Fruit fly (Drosophila melanogaster) whole organism, embryonic: Measurements from ENCODE around the gene Osbp.

ENCODE experiments used
- Blimp-1 ChIP-seq: fragments of 200-800 bp; sonication (Bioruptor generic); optimal IDR thresholded peaks from 3 replicates; lab custom pipeline; 2018; ENCODE audit warnings: missing biosample characterization, missing genetic modification characterization, mild to moderate bottlenecking, moderate library complexity, missing genetic modification reagents
- CG12236 ChIP-seq: fragments of 200-800 bp; sonication (Bioruptor generic); optimal IDR thresholded peaks from 2 replicates; lab custom pipeline; 2016; ENCODE audit warnings: missing biosample characterization, missing genetic modification characterization
- CG2116 ChIP-seq: fragments of 200-800 bp; sonication (Bioruptor generic); optimal IDR thresholded peaks from 3 replicates; lab custom pipeline; 2018; ENCODE audit warnings: missing biosample characterization, mild to moderate bottlenecking, missing genetic modification characterization
- CG3163 ChIP-seq: fragments of 200-800 bp; sonication (Bioruptor generic); optimal IDR thresholded peaks from 3 replicates; lab custom pipeline; 2016; ENCODE audit warnings: missing biosample characterization, missing genetic modification characterization
- kni ChIP-seq: fragments of 200-800 bp; sonication (Bioruptor generic); optimal IDR thresholded peaks from 3 replicates; lab custom pipeline; 2017; ENCODE audit warnings: mild to moderate bottlenecking, missing biosample characterization, missing genetic modification reagents, missing genetic modification characterization
- lilli ChIP-seq: fragments of 200-800 bp; sonication (Bioruptor generic); optimal IDR thresholded peaks from 3 replicates; lab custom pipeline; 2016; ENCODE audit warnings: missing biosample characterization, missing genetic modification characterization
- lola ChIP-seq, 3 experiments: fragments of >200 bp in 2 of 3; fragments of 200-800 bp in 1 of 3; sonication (Bioruptor generic) in 1 of 3; optimal IDR thresholded peaks; 2 replicates each; lab custom pipeline; 2017 to 2019; ENCODE audit warnings: missing biosample characterization in 3 of 3, missing genetic modification characterization in 3 of 3, mild to moderate bottlenecking in 1 of 3, moderate library complexity in 1 of 3
- vfl ChIP-seq: fragments of 200-800 bp; sonication (Bioruptor generic); optimal IDR thresholded peaks from 2 replicates; lab custom pipeline; 2016; ENCODE audit warnings: missing biosample characterization, missing genetic modification characterization

dm6 chr3R:24968888-24969287, 30.9 kb upstream of the Osbp start:
- TF ChIP-seq lilli (GFP tag; lab: Kevin White, UChicago) (no peak), CG12236 (GFP tag; lab: Kevin White, UChicago) (no peak), CG3163 (no peak), CG2116 (GFP tag; lab: Kevin White, UChicago) (no peak), kni (GFP tag; lab: Kevin White, UChicago) (no peak), lola (GFP tag; optimal IDR thresholded peaks at IDR 0.05; lab: Kevin White, UChicago) (no peak), vfl (GFP tag; lab: Kevin White, UChicago) (no peak), Blimp-1 (GFP tag; lab: Kevin White, UChicago) (no peak)
